Fruit fly (Drosophila melanogaster) whole organism, wandering third instar larva: ENCODE measurements around the gene Hand.

Experiments
- Abd-B ChIP-seq: fragments of >200 bp; optimal IDR thresholded peaks from 2 replicates; lab custom pipeline; 2017; ENCODE audit warnings: missing biosample characterization, missing genetic modification characterization
- CG9705 ChIP-seq: fragments of 200-800 bp; sonication (Bioruptor generic); optimal IDR thresholded peaks from 2 replicates; lab custom pipeline; 2018; ENCODE audit warnings: missing biosample characterization, mild to moderate bottlenecking, missing genetic modification characterization
- CrebA ChIP-seq: fragments of 200-800 bp; sonication (Bioruptor generic); optimal IDR thresholded peaks from 2 replicates; lab custom pipeline; 2016; ENCODE audit warnings: missing biosample characterization, mild to moderate bottlenecking, missing genetic modification characterization, borderline replicate concordance
- Dfd ChIP-seq: fragments of >200 bp; optimal IDR thresholded peaks from 2 replicates; lab custom pipeline; 2017; ENCODE audit warnings: missing biosample characterization, missing genetic modification characterization
- Dif ChIP-seq: fragments of 200-275, 200-300 bp; sonication (Bioruptor generic); optimal IDR thresholded peaks from 2 replicates; lab custom pipeline; 2018; ENCODE audit warnings: missing biosample characterization, missing genetic modification characterization; ENCODE audit not compliant: partially characterized antibody
- GATAd ChIP-seq: sonication (Bioruptor generic); optimal IDR thresholded peaks from 2 replicates; lab custom pipeline; 2016; ENCODE audit warnings: missing biosample characterization, missing genetic modification characterization
- HLH106 ChIP-seq: fragments of 200-800 bp; optimal IDR thresholded peaks from 3 replicates; lab custom pipeline; 2019; ENCODE audit warnings: missing biosample characterization, mild to moderate bottlenecking, missing genetic modification characterization, moderate library complexity
- Hnf4 ChIP-seq: fragments of 200-800 bp; sonication (Bioruptor generic); optimal IDR thresholded peaks from 2 replicates; lab custom pipeline; 2016; ENCODE audit warnings: missing biosample characterization, mild to moderate bottlenecking, missing genetic modification characterization
- Hr78 ChIP-seq: fragments of >200 bp; optimal IDR thresholded peaks from 2 replicates; lab custom pipeline; 2017; ENCODE audit warnings: missing biosample characterization, missing genetic modification characterization
- Hr83 ChIP-seq: fragments of 200-300 bp; sonication (Bioruptor generic); optimal IDR thresholded peaks from 2 replicates; lab custom pipeline; 2016; ENCODE audit warnings: missing biosample characterization, mild to moderate bottlenecking, missing genetic modification characterization, moderate library complexity; ENCODE audit not compliant: poor library complexity, severe bottlenecking
- Jra ChIP-seq: sonication (Bioruptor generic); optimal IDR thresholded peaks from 2 replicates; lab custom pipeline; 2016; ENCODE audit warnings: missing biosample characterization, missing genetic modification characterization
- Mio ChIP-seq: sonication (Bioruptor generic); optimal IDR thresholded peaks from 2 replicates; lab custom pipeline; 2016; ENCODE audit warnings: missing biosample characterization, missing genetic modification characterization
- Myc ChIP-seq: fragments of >200 bp; optimal IDR thresholded peaks from 2 replicates; lab custom pipeline; 2017
- N ChIP-seq: fragments of >200 bp; optimal IDR thresholded peaks from 2 replicates; lab custom pipeline; 2018; ENCODE audit warnings: missing biosample characterization, missing external identifiers, missing genetic modification characterization
- OdsH ChIP-seq: fragments of 200-800 bp; sonication (Bioruptor generic); optimal IDR thresholded peaks from 2 replicates; lab custom pipeline; 2016; ENCODE audit warnings: missing biosample characterization, mild to moderate bottlenecking, missing genetic modification characterization
- Rel ChIP-seq, 2 experiments: fragments of 200-800 bp; sonication (Bioruptor generic) in 1 of 2; optimal IDR thresholded peaks; 2 replicates in 1 of 2; 3 replicates in 1 of 2; lab custom pipeline; 2016 to 2019; ENCODE audit warnings: mild to moderate bottlenecking in 2 of 2, missing biosample characterization in 2 of 2, missing genetic modification characterization in 2 of 2, moderate library complexity in 1 of 2
- Sp1 ChIP-seq: fragments of 200-800 bp; sonication (Bioruptor generic); optimal IDR thresholded peaks from 3 replicates; lab custom pipeline; 2019; ENCODE audit warnings: missing biosample characterization, mild to moderate bottlenecking, missing genetic modification characterization, moderate library complexity
- Vsx2 ChIP-seq: fragments of 200-300, 225-300 bp; sonication (Bioruptor generic); optimal IDR thresholded peaks from 2 replicates; lab custom pipeline; 2018; ENCODE audit warnings: missing biosample characterization, missing genetic modification characterization; ENCODE audit not compliant: partially characterized antibody
- br ChIP-seq: fragments of 200-800 bp; sonication (Bioruptor generic); optimal IDR thresholded peaks from 2 replicates; lab custom pipeline; 2016; ENCODE audit warnings: missing biosample characterization, missing genetic modification characterization
- brk ChIP-seq: fragments of 200-800 bp; sonication (Bioruptor generic); optimal IDR thresholded peaks from 2 replicates; lab custom pipeline; 2016; ENCODE audit warnings: missing biosample characterization, mild to moderate bottlenecking, missing genetic modification characterization
- dl ChIP-seq, 2 experiments: fragments of 175-275, 200-275 bp in 1 of 2; fragments of 200-275 bp in 1 of 2; sonication (Bioruptor generic); optimal IDR thresholded peaks; lab custom pipeline; 2018; ENCODE audit warnings: mild to moderate bottlenecking in 2 of 2, missing biosample characterization in 2 of 2, missing genetic modification characterization in 2 of 2, moderate library complexity in 2 of 2; ENCODE audit not compliant: partially characterized antibody in 2 of 2, insufficient read depth in 1 of 2
- dmrt93B ChIP-seq: fragments of 200-800 bp; sonication (Bioruptor generic); optimal IDR thresholded peaks from 2 replicates; lab custom pipeline; 2018; ENCODE audit warnings: missing biosample characterization, mild to moderate bottlenecking, missing genetic modification characterization
- dsf ChIP-seq: sonication (Bioruptor generic); optimal IDR thresholded peaks from 2 replicates; lab custom pipeline; 2016; ENCODE audit warnings: missing biosample characterization, missing genetic modification characterization, borderline replicate concordance
- ey ChIP-seq: fragments of 200-800 bp; sonication (Bioruptor generic); optimal IDR thresholded peaks from 2 replicates; lab custom pipeline; 2016; ENCODE audit warnings: missing biosample characterization, missing genetic modification characterization
- foxo ChIP-seq, 2 experiments: fragments of 200-800 bp; sonication (Bioruptor generic); optimal IDR thresholded peaks; 2 replicates in 1 of 2; 3 replicates in 1 of 2; lab custom pipeline; 2016 to 2017; ENCODE audit warnings: missing biosample characterization in 2 of 2, missing genetic modification characterization in 2 of 2
- fru ChIP-seq: fragments of 200-800 bp; sonication (Bioruptor generic); optimal IDR thresholded peaks from 3 replicates; lab custom pipeline; 2016; ENCODE audit warnings: missing biosample characterization, mild to moderate bottlenecking, missing genetic modification characterization
- h ChIP-seq: fragments of 200-800 bp; sonication (Bioruptor generic); optimal IDR thresholded peaks from 3 replicates; lab custom pipeline; 2016; ENCODE audit warnings: missing biosample characterization, mild to moderate bottlenecking, missing genetic modification characterization
- jim ChIP-seq: fragments of 175-275, 200-325 bp; sonication (Bioruptor generic); optimal IDR thresholded peaks from 2 replicates; lab custom pipeline; 2016; ENCODE audit warnings: missing biosample characterization, mild to moderate bottlenecking, missing genetic modification characterization
- lola ChIP-seq: fragments of >200 bp; optimal IDR thresholded peaks from 2 replicates; lab custom pipeline; 2017; ENCODE audit warnings: missing biosample characterization, missing genetic modification characterization
- pan ChIP-seq: fragments of >200 bp; optimal IDR thresholded peaks from 2 replicates; lab custom pipeline; 2017
- psq ChIP-seq: fragments of 200-800 bp; sonication (Bioruptor generic); optimal IDR thresholded peaks from 3 replicates; lab custom pipeline; 2017; ENCODE audit warnings: missing biosample characterization, mild to moderate bottlenecking, missing genetic modification characterization, moderate library complexity
- rgr ChIP-seq: fragments of 200-800 bp; sonication (Bioruptor generic); optimal IDR thresholded peaks from 3 replicates; lab custom pipeline; 2016; ENCODE audit warnings: missing biosample characterization, mild to moderate bottlenecking, missing genetic modification characterization
- sage ChIP-seq: fragments of 200-800 bp; sonication (Bioruptor generic); optimal IDR thresholded peaks from 2 replicates; lab custom pipeline; 2016; ENCODE audit warnings: missing biosample characterization, mild to moderate bottlenecking, missing genetic modification characterization
- sv ChIP-seq: fragments of 200-800 bp; sonication (Bioruptor generic); optimal IDR thresholded peaks from 3 replicates; lab custom pipeline; 2016; ENCODE audit warnings: missing biosample characterization, missing genetic modification characterization
- tai ChIP-seq: sonication (Bioruptor generic); optimal IDR thresholded peaks from 2 replicates; lab custom pipeline; 2016; ENCODE audit warnings: missing biosample characterization, missing genetic modification characterization
- usp ChIP-seq: fragments of >200 bp; optimal IDR thresholded peaks from 2 replicates; lab custom pipeline; 2017; ENCODE audit warnings: missing biosample characterization, missing genetic modification characterization
- woc ChIP-seq: sonication (Bioruptor generic); optimal IDR thresholded peaks from 2 replicates; lab custom pipeline; 2016; ENCODE audit warnings: missing biosample characterization, mild to moderate bottlenecking, missing genetic modification characterization

The Hand gene

DNA sequence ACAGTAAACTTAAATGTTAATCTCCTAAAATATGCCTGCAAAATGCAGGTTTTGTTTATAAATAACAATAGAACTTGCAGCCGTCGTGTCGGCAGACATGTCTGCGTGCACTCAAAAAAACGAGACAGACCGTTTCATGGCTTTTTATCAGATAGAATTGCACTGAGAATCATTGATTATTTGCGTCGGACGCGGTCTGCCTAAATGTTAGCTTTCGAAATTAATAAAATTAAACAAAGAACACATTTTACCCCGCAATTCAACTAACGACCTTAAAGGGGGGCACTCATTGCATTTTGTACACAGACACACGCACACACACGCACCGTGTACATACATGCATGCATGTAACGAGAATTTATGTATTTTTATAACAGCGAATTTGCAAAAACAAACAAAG, 18.3 kb downstream of the Hand start:
- no peak for TF ChIP-seq jim
- TF ChIP-seq tai (GFP tag; lab: Kevin White, UChicago) = peak; percentile 52
- no peak for TF ChIP-seq pan (lab: Kevin White, UChicago)
- TF ChIP-seq h (GFP tag; lab: Kevin White, UChicago) = no peak
- TF ChIP-seq HLH106 = no peak
- TF ChIP-seq GATAd (GFP tag; lab: Kevin White, UChicago) = no peak
- TF ChIP-seq sv (GFP tag; lab: Kevin White, UChicago) = no peak
- no peak for TF ChIP-seq lola
- no peak for TF ChIP-seq Vsx2 (GFP tag; lab: Kevin White, UChicago)
- TF ChIP-seq Hr78 (GFP tag; lab: Kevin White, UChicago) = no peak
- TF ChIP-seq Abd-B = no peak
- TF ChIP-seq woc = no peak
- TF ChIP-seq dl (GFP tag; optimal IDR thresholded peaks at IDR 0.05; lab: Kevin White, UChicago; ENCODE audit: insufficient read depth in 1 of 2, partially characterized antibody in 2 of 2) = no peak
- peak; percentile 14 to 54 for TF ChIP-seq foxo (GFP tag; optimal IDR thresholded peaks at IDR 0.05; lab: Kevin White, UChicago)
- no peak for TF ChIP-seq Dif (GFP tag; lab: Kevin White, UChicago)
- no peak for TF ChIP-seq Hr83 (GFP tag; lab: Kevin White, UChicago)
- TF ChIP-seq Dfd = no peak
- no peak for TF ChIP-seq CG9705
- no peak for TF ChIP-seq rgr (GFP tag; lab: Kevin White, UChicago)
- no peak for TF ChIP-seq dsf (GFP tag; lab: Kevin White, UChicago)
- peak; percentile 66 for TF ChIP-seq ey (GFP tag; lab: Kevin White, UChicago)
- TF ChIP-seq fru (GFP tag; lab: Kevin White, UChicago) = no peak
- TF ChIP-seq Rel (GFP tag; optimal IDR thresholded peaks at IDR 0.05; lab: Kevin White, UChicago) = no peak
- no peak for TF ChIP-seq Rel (tag; optimal IDR thresholded peaks at IDR 0.05; lab: Kevin White, UChicago)
- no peak for TF ChIP-seq Myc (lab: Kevin White, UChicago)
- TF ChIP-seq CrebA = no peak
- peak; percentile 58 for TF ChIP-seq Hnf4 (GFP tag; lab: Kevin White, UChicago)
- TF ChIP-seq usp (GFP tag; lab: Kevin White, UChicago) = no peak
- TF ChIP-seq br (GFP tag; lab: Kevin White, UChicago) = no peak
- peak; percentile 9 for TF ChIP-seq N (GFP tag; lab: Kevin White, UChicago)
- TF ChIP-seq Mio (GFP tag; lab: Kevin White, UChicago) = no peak
- TF ChIP-seq Sp1 (GFP tag; lab: Kevin White, UChicago) = no peak
- peak; percentile 40 for TF ChIP-seq Jra (GFP tag; lab: Kevin White, UChicago)
- peak; percentile 33 for TF ChIP-seq psq (GFP tag; lab: Kevin White, UChicago)
- peak; percentile 60 for TF ChIP-seq OdsH (GFP tag; lab: Kevin White, UChicago)
- TF ChIP-seq dmrt93B (GFP tag; lab: Kevin White, UChicago) = no peak
- no peak for TF ChIP-seq sage (GFP tag; lab: Kevin White, UChicago)
- TF ChIP-seq, all 38 proteins: peak for 8

DNA sequence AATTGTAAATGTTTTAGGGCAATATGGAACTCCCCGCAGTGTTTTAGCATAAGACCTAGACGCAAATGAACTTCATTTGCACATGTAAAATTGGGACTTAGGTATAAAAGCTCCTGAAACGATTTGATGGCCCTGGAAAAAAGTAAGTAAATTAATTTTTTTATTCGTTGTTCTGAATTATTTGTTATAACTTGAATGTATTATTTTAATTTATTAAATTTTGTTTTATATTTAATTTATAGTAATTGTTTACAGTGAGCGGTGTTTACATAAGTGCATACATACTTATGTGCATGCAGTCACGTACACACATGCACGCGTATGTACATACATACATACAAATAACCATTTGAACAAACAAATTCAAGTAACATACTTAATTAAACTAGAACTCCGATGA, 18.7 kb downstream of the Hand start:
- peak; percentile 18 for TF ChIP-seq psq (GFP tag; lab: Kevin White, UChicago)
- TF ChIP-seq sage (GFP tag; lab: Kevin White, UChicago) = no peak
- no peak for TF ChIP-seq Jra (GFP tag; lab: Kevin White, UChicago)
- TF ChIP-seq HLH106 = no peak

DNA sequence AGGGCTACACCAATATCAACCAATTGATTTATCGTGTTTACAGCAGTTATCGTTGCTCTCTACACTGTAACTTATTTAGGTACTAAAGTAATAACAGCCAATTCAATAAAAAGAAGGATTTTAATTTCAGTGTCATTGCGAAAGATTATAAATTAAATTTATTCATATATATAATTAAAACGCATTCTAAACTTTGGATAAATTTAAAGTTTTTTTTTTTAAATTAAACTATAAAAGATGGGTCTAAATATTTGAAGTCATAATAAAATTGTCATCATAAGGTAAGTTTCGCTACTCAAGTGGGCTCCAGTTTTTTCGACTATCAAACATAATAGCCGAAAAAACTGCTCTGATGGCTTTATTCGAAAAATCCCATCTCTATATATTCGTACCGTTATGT, 23.0 kb downstream of the Hand start, which contains the start of gene trk:
Gene trk (minus strand): TSS at position 101 of the 400 bp plus-strand sequence.
- TF ChIP-seq Sp1 (GFP tag; lab: Kevin White, UChicago) (no peak), CG9705 (no peak), Rel (GFP tag; optimal IDR thresholded peaks at IDR 0.05; lab: Kevin White, UChicago) (no peak), Rel (tag; optimal IDR thresholded peaks at IDR 0.05; lab: Kevin White, UChicago) (no peak), usp (GFP tag; lab: Kevin White, UChicago) (no peak), woc (no peak), brk (no peak)
